Worm (Caenorhabditis elegans): ENCODE measurements around the gene srt-69.

srt-69 gene

DNA sequence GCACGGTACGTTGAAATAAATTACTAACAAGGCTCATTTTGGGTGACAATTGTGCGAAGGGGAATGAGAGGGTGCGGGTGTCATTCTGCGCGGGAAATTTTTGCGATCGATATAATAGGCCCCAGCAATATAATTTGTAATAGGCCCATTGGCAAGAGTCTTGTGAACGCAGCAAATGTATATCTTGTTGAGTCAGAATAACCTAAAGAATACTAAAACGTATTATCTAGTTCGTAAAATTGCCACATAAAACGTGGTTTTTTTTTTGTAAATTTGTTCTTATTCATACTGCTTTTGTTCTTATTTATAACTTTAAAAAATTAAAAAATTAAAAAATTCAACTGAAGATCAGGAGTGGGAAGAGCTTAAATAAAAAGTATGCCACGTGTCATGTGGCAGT is 26.1 kb downstream of the srt-69 start, which contains the start of gene C52A10.3:
Gene C52A10.3 (minus strand): TSS at position 101 of the 400 bp plus-strand sequence.
- no peak for TF ChIP-seq atf-7 (tag; optimal IDR thresholded peaks at IDR 0.05)
- no peak for TF ChIP-seq fkh-3 (tag; optimal IDR thresholded peaks at IDR 0.05)
- TF ChIP-seq lin-40 (tag; optimal IDR thresholded peaks at IDR 0.05): no peak
- TF ChIP-seq hsf-1 (GFP tag; IDR thresholded peaks at IDR 0.05): no peak
- TF ChIP-seq snpc-1.1 (tag; optimal IDR thresholded peaks at IDR 0.05; ENCODE audit: insufficient read depth): no peak
- no peak for TF ChIP-seq lsl-1 (GFP tag; optimal IDR thresholded peaks at IDR 0.05)
- no peak for TF ChIP-seq sdz-38 (tag; optimal IDR thresholded peaks at IDR 0.05)
- TF ChIP-seq F55B11.4 (tag; optimal IDR thresholded peaks at IDR 0.05; ENCODE audit: borderline replicate concordance, insufficient read depth): no peak
- TF ChIP-seq ets-4 (GFP tag; optimal IDR thresholded peaks at IDR 0.05): no peak
- no peak for TF ChIP-seq attf-5 (GFP tag; optimal IDR thresholded peaks at IDR 0.05)
- no peak for TF ChIP-seq mxl-1 (tag; optimal IDR thresholded peaks at IDR 0.05)

DNA sequence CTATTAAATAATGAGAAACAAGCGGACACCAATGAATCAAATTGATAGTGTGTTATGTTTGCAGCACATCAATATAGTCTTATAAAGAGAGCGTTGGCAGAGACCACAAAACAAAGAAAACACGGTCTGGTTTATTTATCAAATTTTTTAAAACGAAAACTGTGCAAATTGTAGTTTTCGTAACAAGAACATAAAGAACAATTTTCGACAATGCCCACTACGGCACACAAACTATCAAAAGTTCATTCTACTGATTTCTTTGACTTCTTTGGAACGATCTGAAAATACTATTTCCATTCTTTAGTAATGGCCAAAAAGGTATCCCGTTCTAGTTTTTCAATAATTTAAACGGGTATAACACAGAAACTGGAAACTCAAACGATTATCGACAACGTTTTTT is 28.4 kb downstream of the srt-69 start, which contains the start of gene cest-35.2:
Gene cest-35.2 (minus strand): TSS at position 101 of the 400 bp plus-strand sequence.
- TF ChIP-seq lin-40 (tag; optimal IDR thresholded peaks at IDR 0.05): no peak
- no peak for TF ChIP-seq lin-35 (GFP tag; optimal IDR thresholded peaks at IDR 0.05)
- no peak for TF ChIP-seq mxl-1 (tag; optimal IDR thresholded peaks at IDR 0.05)

DNA sequence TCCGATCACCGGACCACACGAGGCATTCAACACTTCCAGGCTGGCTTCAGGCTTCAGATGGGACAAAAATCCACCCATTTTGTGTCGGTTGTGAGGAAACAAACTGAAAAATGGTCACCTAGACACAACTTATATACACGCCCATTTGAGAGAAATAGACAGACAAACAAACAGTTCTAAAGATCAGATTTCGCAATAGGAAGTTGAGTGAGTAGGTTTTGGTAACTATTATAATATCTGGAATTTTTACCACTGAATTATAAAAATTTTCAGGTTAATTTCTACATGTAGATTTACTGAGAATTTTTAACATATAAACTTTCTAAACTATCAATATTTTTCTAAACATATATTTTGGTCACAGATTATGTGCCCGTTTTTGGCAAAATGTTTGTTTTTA is 31.7 kb downstream of the srt-69 start, which contains the start of gene cest-32:
Gene cest-32 (minus strand): TSS at position 115 of the 400 bp plus-strand sequence.
- TF ChIP-seq cebp-1 (GFP tag; IDR thresholded peaks at IDR 0.05) (peak; percentile 81), cebp-1 (tag; optimal IDR thresholded peaks at IDR 0.05) (peak; percentile 96), bed-1 (GFP tag; IDR thresholded peaks at IDR 0.05) (no peak)

DNA sequence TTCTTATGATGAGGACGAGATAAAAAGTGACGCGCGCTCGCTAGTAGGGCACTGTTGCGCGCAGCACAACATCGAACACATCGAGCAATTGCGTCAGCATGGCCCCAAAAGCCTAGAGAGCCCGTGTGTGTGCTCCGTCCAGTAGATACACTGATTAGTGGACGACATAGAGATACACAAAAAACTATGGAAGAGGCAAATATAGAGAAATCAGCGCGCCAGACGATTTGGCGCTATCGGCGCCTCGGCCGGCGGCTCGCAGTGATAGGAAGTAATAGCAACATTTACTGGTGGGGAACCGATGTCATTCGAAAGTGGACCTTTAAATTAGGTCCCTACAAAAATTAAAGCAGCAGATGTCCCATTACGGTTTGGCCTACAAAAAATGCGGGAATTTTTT is 37.0 kb downstream of the srt-69 start:
- TF ChIP-seq hlh-12 (tag; optimal IDR thresholded peaks at IDR 0.05) (no peak), madf-6 (GFP tag; IDR thresholded peaks at IDR 0.05) (0 out of 2 replicates have a peak, but pooled peaks have one; percentile 13)

DNA sequence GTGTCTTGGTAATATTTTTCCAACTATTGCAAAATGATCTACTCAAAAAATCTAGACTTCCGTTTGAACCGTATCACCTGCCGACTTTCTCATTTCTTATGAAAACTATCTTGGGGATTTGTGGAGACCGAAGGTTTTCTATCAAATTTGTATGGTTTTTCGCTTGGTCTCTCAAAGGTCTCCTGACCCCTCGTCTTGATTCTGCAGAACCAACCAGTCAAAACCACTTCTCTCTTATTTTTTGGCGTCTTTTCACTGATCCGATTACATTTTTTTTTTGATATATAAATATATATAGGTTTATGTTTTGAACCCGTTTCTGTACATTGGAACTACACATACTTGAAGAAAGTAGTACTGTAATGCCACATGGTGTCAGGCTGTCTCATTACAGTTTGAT is 39.8 kb downstream of the srt-69 start:
- TF ChIP-seq tbx-9 (tag; optimal IDR thresholded peaks at IDR 0.05; ENCODE audit: borderline replicate concordance) (no peak), egl-44 (GFP tag; IDR thresholded peaks at IDR 0.05) (no peak), F10E7.11 (tag; optimal IDR thresholded peaks at IDR 0.05) (no peak), madf-6 (GFP tag; IDR thresholded peaks at IDR 0.05) (no peak), nhr-120 (GFP tag; IDR thresholded peaks at IDR 0.05) (no peak), rec-8 (tag; optimal IDR thresholded peaks at IDR 0.05) (no peak), nhr-80 (tag; optimal IDR thresholded peaks at IDR 0.05) (no peak), cebp-2 (GFP tag; IDR thresholded peaks at IDR 0.05) (no peak), attf-6 (GFP tag; IDR thresholded peaks at IDR 0.05) (no peak), efl-1 (GFP tag; optimal IDR thresholded peaks at IDR 0.05) (no peak), sptf-2 (GFP tag; optimal IDR thresholded peaks at IDR 0.05) (no peak), lin-26 (GFP tag; IDR thresholded peaks at IDR 0.05) (no peak), ztf-26 (tag; optimal IDR thresholded peaks at IDR 0.05) (no peak), tbp1 (GFP tag; optimal IDR thresholded peaks at IDR 0.05) (no peak), ztf-3 (GFP tag; optimal IDR thresholded peaks at IDR 0.05) (no peak), Y56A3A.18 (GFP tag; IDR thresholded peaks at IDR 0.05) (no peak), F55B11.4 (tag; optimal IDR thresholded peaks at IDR 0.05; ENCODE audit: borderline replicate concordance, insufficient read depth) (no peak), xnd-1 (tag; optimal IDR thresholded peaks at IDR 0.05) (no peak), aptf-2 (GFP tag; conservative IDR thresholded peaks at IDR 0.05) (no peak), nfya-1 (tag; optimal IDR thresholded peaks at IDR 0.05; ENCODE audit: borderline replicate concordance, insufficient read depth) (no peak)

All from whole organism, young adult.